Fruit fly (Drosophila melanogaster) S2 (cell line): ENCODE results near the gene Cby.

ENCODE experiments used
- CG8478 ChIP-seq: fragments of >200 bp; optimal IDR thresholded peaks from 2 replicates; lab custom pipeline; 2018
- CTCF ChIP-seq, 2 experiments: fragments of >200 bp; optimal IDR thresholded peaks; 2 replicates each; lab custom pipeline; 2018

DNA sequence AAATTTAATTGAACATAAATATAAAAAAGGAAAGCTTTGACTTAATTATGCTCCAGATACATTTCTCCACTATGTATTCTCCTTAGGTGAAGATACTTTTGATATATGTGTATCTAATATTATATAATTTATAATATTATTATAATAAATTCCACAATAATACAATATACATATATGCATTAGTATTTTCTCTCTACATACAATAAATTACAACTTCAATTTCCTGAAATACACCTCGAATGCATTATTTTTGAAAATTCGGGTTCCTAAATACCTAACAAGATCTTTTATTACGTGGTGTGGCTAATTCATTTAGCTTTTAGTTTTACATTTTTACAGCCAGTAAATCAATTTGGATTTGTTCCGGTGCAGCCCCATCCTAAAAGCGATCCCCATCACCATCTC, 37.5 kb upstream of the Cby start:
- TF ChIP-seq CG8478 (lab: Kevin White, UChicago), result no peak
- no peak for TF ChIP-seq CTCF (optimal IDR thresholded peaks at IDR 0.05; lab: Kevin White, UChicago)
